Fruit fly (Drosophila melanogaster): ENCODE measurements around the gene CG32713.

Gene CG32713

DNA sequence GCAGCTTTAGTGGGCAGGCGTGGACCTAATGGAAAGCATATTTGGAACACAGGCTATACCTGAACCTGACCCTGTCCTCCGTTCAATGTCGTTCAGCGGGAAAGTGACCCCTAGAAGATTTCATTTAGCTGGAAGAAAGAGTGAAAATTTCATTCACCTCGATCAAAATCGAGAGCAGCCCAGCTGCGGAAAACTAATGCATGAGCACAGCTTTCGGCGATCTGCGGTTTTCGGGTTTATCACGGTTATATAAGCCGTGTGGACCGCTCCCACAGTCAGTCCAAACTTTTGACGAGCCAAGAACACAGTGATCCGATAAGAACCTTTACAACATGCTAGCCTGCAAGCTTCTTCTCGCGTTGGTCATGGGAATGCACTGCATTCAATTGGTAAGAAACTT lies 13.2 kb upstream of the CG32713 start, which contains the start of gene Cp7Fa:
TSS of gene Cp7Fa (plus strand) at position 301 of the 400 bp plus-strand sequence.
- no peak for TF ChIP-seq acj6 (GFP tag; optimal IDR thresholded peaks at IDR 0.05)
- no peak for TF ChIP-seq fkh (GFP tag; optimal IDR thresholded peaks at IDR 0.05)
- TF ChIP-seq CG11294 (GFP tag; IDR thresholded peaks at IDR 0.05): no peak
- TF ChIP-seq CG8319 (GFP tag; optimal IDR thresholded peaks at IDR 0.05): no peak
- TF ChIP-seq CG31627 (GFP tag; optimal IDR thresholded peaks at IDR 0.05): no peak
- no peak for TF ChIP-seq dsx (GFP tag; optimal IDR thresholded peaks at IDR 0.05; ENCODE audit: poor library complexity, severe bottlenecking)
- no peak for TF ChIP-seq dac (GFP tag; optimal IDR thresholded peaks at IDR 0.05)
- TF ChIP-seq CG4318 (GFP tag; optimal IDR thresholded peaks at IDR 0.05): no peak
- no peak for TF ChIP-seq CG32006 (GFP tag; optimal IDR thresholded peaks at IDR 0.05)
- no peak for TF ChIP-seq cyc (GFP tag; optimal IDR thresholded peaks at IDR 0.05)
- no peak for TF ChIP-seq CG11762 (GFP tag; optimal IDR thresholded peaks at IDR 0.05; ENCODE audit: insufficient read depth)
- no peak for TF ChIP-seq topi (GFP tag; optimal IDR thresholded peaks at IDR 0.05)
- no peak for TF ChIP-seq Eip78C (GFP tag)
- no peak for TF ChIP-seq CG34406 (GFP tag; optimal IDR thresholded peaks at IDR 0.05)
- TF ChIP-seq Eip75B (GFP tag; optimal IDR thresholded peaks at IDR 0.05): no peak
- no peak for TF ChIP-seq lz (GFP tag; optimal IDR thresholded peaks at IDR 0.05)
- no peak for TF ChIP-seq Eip93F (GFP tag; optimal IDR thresholded peaks at IDR 0.05)
- no peak for TF ChIP-seq CG6854 (GFP tag; optimal IDR thresholded peaks at IDR 0.05)
- TF ChIP-seq CG3919 (GFP tag; optimal IDR thresholded peaks at IDR 0.05): no peak

dm6 chrX:8469606-8470005 lies 12.2 kb upstream of the CG32713 start:
- TF ChIP-seq Met (GFP tag; optimal IDR thresholded peaks at IDR 0.05): no peak
- no peak for TF ChIP-seq CG9139 (GFP tag; optimal IDR thresholded peaks at IDR 0.05)

DNA sequence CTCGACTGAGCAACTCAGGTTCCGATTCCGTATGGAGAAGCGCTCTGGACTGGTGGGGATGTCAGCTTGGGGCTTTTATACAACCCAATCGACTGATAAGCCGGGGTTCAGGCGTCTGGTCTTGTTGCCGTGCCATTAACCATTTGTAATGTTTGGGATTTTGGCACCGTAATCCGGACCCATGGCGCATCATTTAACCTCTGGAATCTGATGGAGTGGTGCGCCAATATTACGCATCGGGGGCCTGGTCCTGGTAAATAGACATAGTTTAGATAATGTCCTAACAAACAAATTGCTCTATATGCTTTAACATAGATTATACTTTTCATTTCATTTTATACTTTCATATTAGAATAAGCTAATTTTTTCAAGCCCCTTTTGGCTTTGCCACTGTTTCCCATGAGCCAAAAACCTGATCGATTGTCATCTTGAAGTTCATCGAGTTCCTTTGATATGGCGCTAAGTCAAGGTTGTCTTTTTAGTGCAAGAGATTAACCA lies 11.6 kb upstream of the CG32713 start, which contains the start of gene CG12116:
TSS of gene CG12116 (minus strand) at position 51 of the 498 bp plus-strand sequence.
- TF ChIP-seq net (GFP tag; optimal IDR thresholded peaks at IDR 0.05) (no peak), ss (GFP tag; optimal IDR thresholded peaks at IDR 0.05) (no peak), CG3032 (tag; optimal IDR thresholded peaks at IDR 0.05) (no peak), CG1621 (tag; optimal IDR thresholded peaks at IDR 0.05) (no peak), fd85E (GFP tag; optimal IDR thresholded peaks at IDR 0.05) (no peak), Sox15 (GFP tag; optimal IDR thresholded peaks at IDR 0.05) (no peak), pdm3 (GFP tag; optimal IDR thresholded peaks at IDR 0.05) (no peak), Sox102F (GFP tag; optimal IDR thresholded peaks at IDR 0.05) (peak; percentile 18), CG32006 (GFP tag; optimal IDR thresholded peaks at IDR 0.05) (no peak), spab (GFP tag; optimal IDR thresholded peaks at IDR 0.05) (no peak), vri (GFP tag; optimal IDR thresholded peaks at IDR 0.05) (no peak), Smox (GFP tag; optimal IDR thresholded peaks at IDR 0.05) (peak; percentile 18), Hr39 (GFP tag; optimal IDR thresholded peaks at IDR 0.05) (peak; percentile 24), acj6 (GFP tag; optimal IDR thresholded peaks at IDR 0.05) (no peak), svp (GFP tag) (peak; percentile 98), Met (GFP tag; optimal IDR thresholded peaks at IDR 0.05) (peak; percentile 13), CG11762 (GFP tag; optimal IDR thresholded peaks at IDR 0.05; ENCODE audit: insufficient read depth) (no peak), Lpt (GFP tag; optimal IDR thresholded peaks at IDR 0.05) (no peak), eg (GFP tag; IDR thresholded peaks at IDR 0.05) (no peak), CG31627 (GFP tag; optimal IDR thresholded peaks at IDR 0.05) (peak; percentile 7), CG9139 (GFP tag; optimal IDR thresholded peaks at IDR 0.05) (no peak)

DNA sequence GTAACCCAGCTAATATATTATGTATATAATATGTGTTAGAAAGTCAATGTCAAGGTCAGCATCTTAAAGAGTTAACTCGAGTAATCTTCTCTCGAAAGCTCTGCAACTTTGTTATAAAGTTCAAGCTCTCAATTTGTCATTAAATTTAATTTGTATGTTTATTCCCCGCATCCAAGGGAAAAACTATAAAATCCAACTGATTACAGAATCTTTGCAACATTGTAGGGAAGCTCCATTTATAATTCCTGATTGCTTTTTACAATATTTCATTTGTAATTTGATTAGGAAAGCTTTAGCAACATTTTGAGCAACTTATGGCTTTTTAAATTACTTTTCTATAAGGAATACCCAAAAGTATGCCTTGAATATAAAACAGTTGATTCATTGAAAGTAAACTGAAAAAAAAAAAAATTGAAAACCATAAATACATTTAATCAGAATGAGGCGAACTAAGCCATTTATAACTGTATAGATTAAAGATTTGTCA lies 9.3 kb upstream of the CG32713 start:
- TF ChIP-seq dsx (GFP tag; optimal IDR thresholded peaks at IDR 0.05; ENCODE audit: poor library complexity, severe bottlenecking) (peak; percentile 97), CG6276 (GFP tag; optimal IDR thresholded peaks at IDR 0.05) (no peak), CG32006 (GFP tag; optimal IDR thresholded peaks at IDR 0.05) (no peak), Gug (GFP tag; IDR thresholded peaks at IDR 0.05) (no peak), Blimp-1 (GFP tag; optimal IDR thresholded peaks at IDR 0.05) (no peak), Eip78C (GFP tag) (peak; percentile 4)
